Fruit fly (Drosophila melanogaster): Measurements from ENCODE around the gene Mpi.

Mpi gene

DNA sequence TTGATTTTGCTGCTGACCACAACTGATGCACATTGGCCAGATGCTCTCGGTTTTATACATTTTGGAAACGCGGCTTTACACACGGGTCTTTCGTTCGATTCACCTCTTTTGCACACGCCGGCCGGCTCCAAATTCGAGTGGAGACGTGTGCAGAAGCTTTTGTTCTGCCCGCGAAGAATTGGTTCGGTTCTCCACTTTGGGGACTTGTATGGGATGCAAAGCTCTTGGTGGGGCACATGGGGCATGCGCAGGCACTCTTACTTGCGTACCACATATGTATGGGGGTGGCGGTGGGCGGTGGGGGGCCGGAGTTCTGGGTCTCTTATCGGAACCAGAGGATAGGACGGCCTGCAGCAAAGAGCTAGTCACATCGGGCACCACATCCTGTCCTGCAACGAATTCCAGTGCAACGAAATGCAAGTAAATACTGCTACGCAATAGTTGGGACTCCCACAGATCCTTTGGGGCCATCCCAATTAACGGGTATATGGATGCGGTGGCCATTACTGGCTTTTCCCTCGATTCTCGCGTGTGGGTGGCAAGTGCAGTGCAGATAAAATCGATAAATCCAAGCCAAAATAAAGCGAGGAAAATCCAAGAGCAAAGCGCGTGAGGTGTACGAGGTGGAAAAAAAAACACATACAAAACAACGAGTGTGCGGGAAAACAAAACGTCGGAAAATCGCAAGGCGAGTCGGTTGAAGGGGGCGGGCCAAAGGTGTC is 25.1 kb downstream of the Mpi start, which contains the start of the genes MtnA and CG8500:
Gene MtnA, minus strand, starts transcription at position 30 of the 722 bp plus-strand sequence.
Gene CG8500, plus strand, starts transcription at position 313 of the 722 bp plus-strand sequence.
- TF ChIP-seq CG8478 (optimal IDR thresholded peaks at IDR 0.05) (no peak), CTCF (optimal IDR thresholded peaks at IDR 0.05) (no peak)

DNA sequence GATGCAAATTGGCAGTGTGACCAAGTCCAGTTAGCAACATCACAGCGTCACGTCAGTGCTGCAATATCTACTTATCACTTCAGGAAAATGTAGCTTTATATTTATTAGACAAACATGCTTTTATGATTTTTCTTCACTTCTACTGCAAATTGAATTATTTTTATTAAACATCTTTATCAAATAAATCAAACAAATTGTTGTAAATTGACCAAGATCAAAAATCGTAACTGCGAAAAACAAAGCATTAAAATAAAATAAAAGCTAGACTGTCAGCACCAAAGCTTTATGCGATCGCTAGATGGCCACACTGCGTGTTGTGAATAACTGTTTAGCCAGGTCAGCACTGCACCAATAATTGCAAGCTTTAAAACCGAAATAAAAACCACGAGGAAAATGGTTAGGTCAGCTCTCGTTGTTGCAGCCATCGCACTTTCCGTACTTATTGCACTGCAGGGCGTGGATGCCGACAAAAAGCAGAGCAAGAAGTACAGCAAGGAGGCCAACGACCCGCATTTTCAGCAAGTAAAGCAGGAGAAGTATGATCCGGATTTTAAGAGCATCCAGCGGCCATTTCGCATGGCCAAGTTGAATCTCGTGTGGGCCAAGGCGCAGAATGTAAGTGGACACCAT is 31.9 kb downstream of the Mpi start, which contains the start of the genes CG12945 and CG8507:
Gene CG12945, minus strand, starts transcription at position 45 of the 630 bp plus-strand sequence.
Gene CG8507, plus strand, starts transcription at position 307 of the 630 bp plus-strand sequence.
- TF ChIP-seq CTCF (optimal IDR thresholded peaks at IDR 0.05): no peak
- no peak for TF ChIP-seq CG8478 (optimal IDR thresholded peaks at IDR 0.05)

dm6 chr3R:9793018-9793417 is 33.6 kb downstream of the Mpi start, which contains the start of gene CG8516:
Gene CG8516, plus strand, starts transcription at chr3R:9793295.
- TF ChIP-seq CTCF (optimal IDR thresholded peaks at IDR 0.05) (no peak), CG8478 (optimal IDR thresholded peaks at IDR 0.05) (no peak)

DNA sequence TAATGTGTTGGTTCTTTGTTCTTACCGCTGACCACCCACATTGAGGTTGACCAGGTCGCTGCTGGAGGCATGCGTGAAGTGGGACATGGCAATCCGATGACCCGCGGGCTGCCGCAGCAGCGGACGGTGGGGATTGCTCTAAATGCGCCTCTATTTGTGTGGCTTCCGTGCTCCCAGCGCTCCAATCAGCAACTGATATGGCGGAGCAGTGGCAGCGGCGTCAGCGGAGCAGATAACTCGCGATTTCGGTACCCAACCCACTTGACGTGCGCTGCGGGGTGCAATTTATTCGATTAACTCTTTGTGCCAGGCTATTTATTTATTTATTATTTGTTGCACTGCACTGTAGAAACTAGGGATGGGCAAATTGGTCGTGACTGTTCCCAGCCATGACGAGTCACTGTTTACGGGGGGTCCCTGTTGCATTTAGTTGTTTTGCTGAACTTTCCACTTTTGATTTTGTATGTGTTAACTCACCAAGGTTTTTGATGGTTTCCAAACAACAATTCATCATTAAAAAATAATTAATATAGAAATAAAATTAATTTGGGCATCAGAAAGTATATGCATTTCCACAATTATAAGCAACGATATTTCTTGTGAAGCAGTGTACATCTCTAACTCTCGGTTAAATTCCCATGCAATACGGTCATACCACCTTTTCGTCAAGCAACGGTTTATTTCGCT is 41.4 kb downstream of the Mpi start, which contains the start of the genes CG9467 and CG8526:
Gene CG9467, minus strand, starts transcription at position 383 of the 687 bp plus-strand sequence.
Gene CG8526, plus strand, starts transcription at position 637 of the 687 bp plus-strand sequence.
- TF ChIP-seq CG8478 (optimal IDR thresholded peaks at IDR 0.05) (no peak), CTCF (optimal IDR thresholded peaks at IDR 0.05) (no peak)

DNA sequence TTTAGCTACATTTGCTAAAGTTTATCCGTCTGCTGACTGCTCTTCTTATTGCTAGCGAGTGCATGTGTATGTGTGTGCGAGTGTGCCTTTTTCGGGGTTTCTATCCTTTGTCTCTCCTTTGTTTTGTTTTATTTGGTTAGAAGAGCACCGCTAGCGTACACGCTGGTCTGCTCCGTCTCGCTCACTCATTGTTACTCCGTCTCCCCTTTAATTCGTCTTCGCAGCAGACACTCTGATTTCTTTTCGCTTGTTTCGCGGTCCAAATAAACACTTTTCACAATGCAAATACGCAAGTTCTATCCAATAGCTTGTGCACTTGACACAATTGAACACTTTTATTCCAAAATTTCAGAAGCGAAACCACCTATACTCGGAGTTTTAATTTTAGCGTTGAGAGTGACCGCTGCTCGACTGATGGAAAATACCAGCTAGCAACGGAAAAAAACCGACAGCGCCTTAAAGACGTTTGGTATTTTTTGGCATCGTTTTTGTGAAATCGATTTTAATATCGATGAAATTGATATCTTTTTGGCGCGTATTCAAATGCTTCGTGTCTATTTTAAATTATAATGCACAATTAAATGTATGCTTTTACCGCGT is 49.6 kb downstream of the Mpi start, which contains the start of gene FBXO11:
Gene FBXO11, minus strand, starts transcription at position 423 of the 600 bp plus-strand sequence.
- TF ChIP-seq CG8478 (optimal IDR thresholded peaks at IDR 0.05) (no peak), CTCF (optimal IDR thresholded peaks at IDR 0.05) (no peak)

Data from S2 (cell line).